Worm (Caenorhabditis elegans) whole organism, L4 larva: ENCODE data around the gene F31E8.5.

Experiments used
- aha-1 ChIP-seq: fragments of 150-350 bp; peaks from one replicate; lab custom pipeline; 2014; ENCODE audit warnings: missing biosample characterization, missing genetic modification characterization
- ama-1 ChIP-seq: fragments of 150-350 bp; optimal IDR thresholded peaks from 2 replicates; lab custom pipeline; 2014; ENCODE audit warnings: inconsistent platforms, mixed read lengths
- dmd-8 ChIP-seq: fragments of 200-800 bp; sonication (Bioruptor generic); IDR thresholded peaks from 2 replicates; pipeline ENCODE4 v1.3.6; 2022; ENCODE audit warnings: missing genetic modification characterization, missing compliant biosample characterization
- fkh-10 ChIP-seq: fragments of 150-350 bp; optimal IDR thresholded peaks from 2 replicates; lab custom pipeline; 2014; ENCODE audit warnings: missing biosample characterization, missing genetic modification reagents, missing genetic modification characterization
- hmg-1.1 ChIP-seq: fragments of 200-800 bp; sonication (Bioruptor generic); IDR thresholded peaks from 2 replicates; pipeline ENCODE4 v1.3.6; 2022; ENCODE audit warnings: missing genetic modification reagents, missing genetic modification characterization, missing compliant biosample characterization
- jun-1 ChIP-seq: fragments of 150-350 bp; optimal IDR thresholded peaks from 2 replicates; lab custom pipeline; 2014; ENCODE audit warnings: missing biosample characterization, missing genetic modification reagents, missing genetic modification characterization
- nhr-11 ChIP-seq: fragments of 150-350 bp; optimal IDR thresholded peaks from 2 replicates; lab custom pipeline; 2014; ENCODE audit warnings: missing biosample characterization, missing genetic modification characterization
- nhr-237 ChIP-seq: sonication (generic microtip); optimal IDR thresholded peaks from 2 replicates; lab custom pipeline; 2017; ENCODE audit warnings: missing biosample characterization, missing genetic modification characterization
- snpc-1.2 ChIP-seq: fragments of 200-800 bp; sonication (Bioruptor generic); IDR thresholded peaks from 2 replicates; pipeline ENCODE4 v1.3.6; 2022; ENCODE audit warnings: missing genetic modification reagents, missing genetic modification characterization, missing compliant biosample characterization

- no peak for TF ChIP-seq fkh-10 (GFP tag; lab: Kevin White, UChicago)
- no peak for TF ChIP-seq ama-1
- TF ChIP-seq aha-1 (tag; lab: Kevin White, UChicago): peak; percentile 55
- no peak for TF ChIP-seq dmd-8 (GFP tag; lab: Robert Waterston, UW)
- TF ChIP-seq nhr-11 (tag; lab: Kevin White, UChicago): no peak
- no peak for TF ChIP-seq snpc-1.2 (GFP tag; lab: Robert Waterston, UW)
- TF ChIP-seq hmg-1.1 (GFP tag; lab: Robert Waterston, UW): 0 out of 2 replicates have a peak, but pooled peaks have one; percentile 12
- no peak for TF ChIP-seq nhr-237 (tag; lab: Kevin White, UChicago)
- no peak for TF ChIP-seq jun-1 (tag; lab: Kevin White, UChicago)
Observed at ce11 chrII:6832695-6833389, 25.8 kb upstream of the F31E8.5 start.
